Worm (Caenorhabditis elegans) whole organism, young adult: ENCODE data around the gene nhr-255.

Experiments used
- C06A6.2 ChIP-seq: fragments of 200-800 bp; sonication (Bioruptor generic); conservative IDR thresholded peaks from 2 replicates; pipeline ENCODE4 v1.3.6; 2022; ENCODE audit warnings: missing genetic modification characterization, missing compliant biosample characterization
- D2030.7 ChIP-seq: fragments of 200-800 bp; sonication (Bioruptor generic); IDR thresholded peaks from 2 replicates; pipeline ENCODE4 v1.3.6; 2022; ENCODE audit warnings: missing genetic modification reagents, missing genetic modification characterization, missing compliant biosample characterization
- F10E7.11 ChIP-seq: sonication (generic microtip); optimal IDR thresholded peaks from 2 replicates; lab custom pipeline; 2017; ENCODE audit warnings: mild to moderate bottlenecking, missing genetic modification characterization, moderate library complexity, missing compliant biosample characterization
- F39B2.1 ChIP-seq: fragments of 200-800 bp; sonication (Bioruptor generic); IDR thresholded peaks from 2 replicates; pipeline ENCODE4 v1.3.6; 2022; ENCODE audit warnings: missing genetic modification reagents, missing genetic modification characterization, missing compliant biosample characterization
- K11D2.4 ChIP-seq: fragments of 200-800 bp; sonication (Bioruptor generic); IDR thresholded peaks from 2 replicates; pipeline ENCODE4 v1.3.6; 2022; ENCODE audit warnings: missing genetic modification reagents, missing genetic modification characterization, missing compliant biosample characterization
- T07F8.4 ChIP-seq: sonication (generic microtip); optimal IDR thresholded peaks from 2 replicates; lab custom pipeline; 2016; ENCODE audit warnings: mild to moderate bottlenecking, missing genetic modification characterization, moderate library complexity, missing compliant biosample characterization
- Y67H2A.10 ChIP-seq: fragments of 200-800 bp; sonication (Bioruptor generic); conservative IDR thresholded peaks from 2 replicates; pipeline ENCODE4 v1.3.6; 2022; ENCODE audit warnings: missing genetic modification reagents, missing genetic modification characterization, missing compliant biosample characterization
- aptf-2 ChIP-seq: fragments of 200-800 bp; sonication (Bioruptor generic); conservative IDR thresholded peaks from 2 replicates; pipeline ENCODE4 v1.3.6; 2022; ENCODE audit warnings: missing genetic modification reagents, missing genetic modification characterization, missing compliant biosample characterization
- cebp-1 ChIP-seq, 2 experiments: fragments of 200-800 bp in 1 of 2; sonication (Bioruptor generic) in 1 of 2; sonication (generic microtip) in 1 of 2; IDR thresholded peaks in 1 of 2; optimal IDR thresholded peaks in 1 of 2; 2 replicates each; pipeline versions ENCODE4 v1.3.6 to Lab custom; 2017 to 2022; ENCODE audit warnings: missing compliant biosample characterization in 2 of 2, missing genetic modification characterization in 2 of 2, mild to moderate bottlenecking in 1 of 2, missing genetic modification reagents in 1 of 2, moderate library complexity in 1 of 2
- ceh-27 ChIP-seq: fragments of 200-800 bp; sonication (Bioruptor generic); optimal IDR thresholded peaks from 2 replicates; lab custom pipeline; 2018; ENCODE audit warnings: mild to moderate bottlenecking, missing genetic modification characterization, moderate library complexity, missing compliant biosample characterization
- dpl-1 ChIP-seq: fragments of 150-350 bp; optimal IDR thresholded peaks from 2 replicates; lab custom pipeline; 2014; ENCODE audit warnings: missing biosample characterization, missing genetic modification reagents, missing genetic modification characterization
- efl-1 ChIP-seq: fragments of 150-350 bp; optimal IDR thresholded peaks from 2 replicates; lab custom pipeline; 2014; ENCODE audit warnings: missing biosample characterization, missing genetic modification reagents, missing genetic modification characterization
- egl-44 ChIP-seq: fragments of 200-800 bp; sonication (Bioruptor generic); IDR thresholded peaks from 2 replicates; pipeline ENCODE4 v1.3.6; 2022; ENCODE audit warnings: missing genetic modification reagents, missing genetic modification characterization, missing compliant biosample characterization
- fkh-3 ChIP-seq: sonication (generic microtip); optimal IDR thresholded peaks from 2 replicates; lab custom pipeline; 2016; ENCODE audit warnings: mild to moderate bottlenecking, missing genetic modification characterization, missing compliant biosample characterization
- him-1 ChIP-seq: sonication (generic microtip); optimal IDR thresholded peaks from 2 replicates; lab custom pipeline; 2016; ENCODE audit warnings: missing genotype, missing genetic modification reagents, missing genetic modification characterization, missing compliant biosample characterization
- hsf-1 ChIP-seq: fragments of 200-800 bp; sonication (Bioruptor generic); IDR thresholded peaks from 2 replicates; pipeline ENCODE4 v1.3.6; 2022; ENCODE audit warnings: missing genetic modification reagents, missing genetic modification characterization, missing compliant biosample characterization
- let-607 ChIP-seq, 2 experiments: fragments of 200-800 bp in 1 of 2; sonication (Bioruptor generic) in 1 of 2; sonication (generic microtip) in 1 of 2; optimal IDR thresholded peaks; 2 replicates each; lab custom pipeline; 2016 to 2018; ENCODE audit warnings: mild to moderate bottlenecking in 2 of 2, missing compliant biosample characterization in 2 of 2, missing genetic modification characterization in 2 of 2, moderate library complexity in 2 of 2, missing genotype in 1 of 2
- lin-26 ChIP-seq: fragments of 200-800 bp; sonication (Bioruptor generic); IDR thresholded peaks from 2 replicates; pipeline ENCODE4 v1.3.6; 2022; ENCODE audit warnings: missing genetic modification reagents, missing genetic modification characterization, missing compliant biosample characterization
- lin-35 ChIP-seq, 3 experiments: fragments of 150-350 bp in 2 of 3; sonication (generic microtip) in 1 of 3; optimal IDR thresholded peaks; 2 replicates each; lab custom pipeline; 2014 to 2018; ENCODE audit warnings: missing biosample characterization in 3 of 3, missing genetic modification characterization in 3 of 3, missing genetic modification reagents in 3 of 3
- lsy-27 ChIP-seq: sonication (generic microtip); optimal IDR thresholded peaks from 2 replicates; lab custom pipeline; 2017; ENCODE audit warnings: missing genetic modification characterization, mild to moderate bottlenecking, missing compliant biosample characterization, antibody characterized with exemption, missing genotype, borderline replicate concordance; ENCODE audit not compliant: insufficient read depth
- madf-6 ChIP-seq: fragments of 200-800 bp; sonication (Bioruptor generic); IDR thresholded peaks from 2 replicates; pipeline ENCODE4 v1.3.6; 2022; ENCODE audit warnings: missing genetic modification reagents, missing genetic modification characterization, missing compliant biosample characterization
- madf-8 ChIP-seq: fragments of 200-800 bp; sonication (Bioruptor generic); conservative IDR thresholded peaks from 2 replicates; pipeline ENCODE4 v1.3.6; 2022; ENCODE audit warnings: missing genetic modification reagents, missing genetic modification characterization, missing compliant biosample characterization
- nfya-1 ChIP-seq: sonication (generic microtip); optimal IDR thresholded peaks from 2 replicates; lab custom pipeline; 2017; ENCODE audit warnings: antibody characterized with exemption, missing compliant biosample characterization, missing genetic modification characterization, borderline replicate concordance; ENCODE audit not compliant: insufficient read depth
- nhr-27 ChIP-seq: fragments of 200-800 bp; sonication (Bioruptor generic); optimal IDR thresholded peaks from 2 replicates; lab custom pipeline; 2018; ENCODE audit warnings: mild to moderate bottlenecking, missing genetic modification characterization, moderate library complexity, missing compliant biosample characterization
- nhr-80 ChIP-seq: sonication (generic microtip); optimal IDR thresholded peaks from 2 replicates; lab custom pipeline; 2016; ENCODE audit warnings: missing genetic modification characterization, missing compliant biosample characterization
- pbrm-1 ChIP-seq: fragments of 200-800 bp; sonication (Bioruptor generic); IDR thresholded peaks from 2 replicates; pipeline ENCODE4 v1.3.6; 2022; ENCODE audit warnings: missing genetic modification reagents, missing genetic modification characterization, missing compliant biosample characterization
- rcor-1 ChIP-seq: fragments of 200-800 bp; sonication (Bioruptor generic); IDR thresholded peaks from 2 replicates; pipeline ENCODE4 v1.3.6; 2022; ENCODE audit warnings: missing genetic modification reagents, missing genetic modification characterization, missing compliant biosample characterization
- rpc-1 ChIP-seq, 2 experiments: fragments of 150-350 bp in 1 of 2; sonication (generic microtip) in 1 of 2; optimal IDR thresholded peaks; 2 replicates each; lab custom pipeline; 2014 to 2018; ENCODE audit warnings: missing biosample characterization in 1 of 2, missing genetic modification characterization in 1 of 2, missing genetic modification reagents in 1 of 2, missing genotype in 1 of 2
- sdz-38 ChIP-seq: sonication (generic microtip); optimal IDR thresholded peaks from 2 replicates; lab custom pipeline; 2016; ENCODE audit warnings: missing genotype, missing genetic modification characterization, missing compliant biosample characterization
- snpc-1.3 ChIP-seq: sonication (generic microtip); optimal IDR thresholded peaks from 2 replicates; lab custom pipeline; 2017; ENCODE audit warnings: missing genetic modification characterization, mild to moderate bottlenecking, missing compliant biosample characterization, antibody characterized with exemption, moderate library complexity, missing genotype, missing genetic modification reagents; ENCODE audit not compliant: insufficient read depth
- snpc-4 ChIP-seq, 5 experiments: fragments of 150-350 bp in 1 of 5; sonication (generic microtip) in 4 of 5; optimal IDR thresholded peaks; 2 replicates each; lab custom pipeline; 2014 to 2018; ENCODE audit warnings: missing genetic modification characterization in 5 of 5, missing biosample characterization in 3 of 5, antibody characterized with exemption in 2 of 5, mild to moderate bottlenecking in 2 of 5, missing compliant biosample characterization in 2 of 5, missing genotype in 2 of 5, moderate library complexity in 2 of 5, missing genetic modification reagents in 1 of 5
- sptf-2 ChIP-seq: fragments of 200-800 bp; sonication (Bioruptor generic); optimal IDR thresholded peaks from 2 replicates; lab custom pipeline; 2018; ENCODE audit warnings: mild to moderate bottlenecking, missing genetic modification characterization, missing compliant biosample characterization
- tbx-9 ChIP-seq: sonication (generic microtip); optimal IDR thresholded peaks from 2 replicates; lab custom pipeline; 2016; ENCODE audit warnings: borderline replicate concordance, missing genetic modification characterization, inconsistent platforms, missing compliant biosample characterization
- tlf-1 ChIP-seq: fragments of 200-800 bp; sonication (Bioruptor generic); optimal IDR thresholded peaks from 2 replicates; lab custom pipeline; 2018; ENCODE audit warnings: mild to moderate bottlenecking, missing genetic modification characterization, missing compliant biosample characterization
- xnd-1 ChIP-seq: sonication (generic microtip); optimal IDR thresholded peaks from 2 replicates; lab custom pipeline; 2016; ENCODE audit warnings: missing genotype, missing genetic modification reagents, missing genetic modification characterization, missing compliant biosample characterization
- zfh-2 ChIP-seq: fragments of 200-800 bp; sonication (Bioruptor generic); conservative IDR thresholded peaks from 2 replicates; pipeline ENCODE4 v1.3.6; 2022; ENCODE audit warnings: missing genetic modification reagents, missing genetic modification characterization, missing compliant biosample characterization
- ztf-18 ChIP-seq: sonication (generic microtip); optimal IDR thresholded peaks from 2 replicates; lab custom pipeline; 2016; ENCODE audit warnings: missing genotype, mild to moderate bottlenecking, missing genetic modification characterization, missing compliant biosample characterization

nhr-255 gene

DNA sequence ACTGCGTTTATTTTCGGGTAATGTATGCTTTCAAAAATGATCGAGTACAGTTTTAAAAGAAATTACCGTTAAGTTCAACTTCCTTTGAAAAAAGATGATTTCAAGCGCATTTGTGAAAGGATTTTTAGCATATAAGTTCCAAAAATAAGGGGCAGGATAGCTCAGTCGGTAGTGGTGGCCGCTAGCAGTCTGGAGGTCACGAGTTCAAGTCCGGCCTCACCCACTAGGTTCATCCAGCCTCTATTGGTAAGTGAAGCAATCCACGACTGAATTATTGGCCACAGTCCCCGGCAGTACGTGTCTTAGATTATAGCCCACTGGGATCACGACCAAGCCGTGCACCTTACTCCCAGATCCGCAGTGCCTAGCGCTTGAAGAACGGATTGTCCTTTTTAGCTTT is 25.4 kb upstream of the nhr-255 start:
- peak; percentile 25 for TF ChIP-seq rpc-1 (optimal IDR thresholded peaks at IDR 0.05; lab: Kevin White, UChicago)
- peak; percentile 58 for TF ChIP-seq rpc-1 (tag; optimal IDR thresholded peaks at IDR 0.05; lab: Kevin White, UChicago)
- TF ChIP-seq lin-26, result 0 out of 2 replicates have a peak, but pooled peaks have one; percentile 25
- no peak for TF ChIP-seq sdz-38 (tag; lab: Kevin White, UChicago)
- TF ChIP-seq D2030.7 (GFP tag; lab: Robert Waterston, UW), result peak; percentile 42; the same call in 1 of the 2 replicates

DNA sequence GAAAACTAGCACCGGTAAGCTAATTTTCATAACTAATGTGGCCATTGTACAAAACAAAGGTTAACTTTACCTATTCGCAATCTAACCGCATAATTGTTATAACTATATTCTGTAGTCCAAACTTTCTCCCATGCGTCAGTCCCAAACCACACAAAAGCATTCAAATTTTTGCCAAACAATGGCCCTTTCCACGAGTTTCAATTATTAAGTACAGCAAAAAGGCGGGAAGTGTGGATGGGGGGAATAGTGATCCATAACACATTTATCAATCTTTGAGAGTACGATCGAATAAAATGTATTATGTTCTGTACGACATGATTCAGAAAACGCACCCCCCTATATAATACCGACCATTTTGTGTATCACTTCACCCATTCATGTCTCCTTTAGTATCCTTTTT is 24.1 kb upstream of the nhr-255 start, which contains the start of gene ZK662.6:
Gene ZK662.6, plus strand, starts transcription at position 301 of the 400 bp plus-strand sequence.
- TF ChIP-seq tbx-9 (tag; lab: Kevin White, UChicago), result no peak
- no peak for TF ChIP-seq lin-35 (GFP tag; optimal IDR thresholded peaks at IDR 0.05; lab: Kevin White, UChicago)
- TF ChIP-seq T07F8.4 (tag; lab: Kevin White, UChicago), result no peak
- no peak for TF ChIP-seq cebp-1 (GFP tag; IDR thresholded peaks at IDR 0.05; lab: Robert Waterston, UW)
- TF ChIP-seq cebp-1 (tag; optimal IDR thresholded peaks at IDR 0.05; lab: Kevin White, UChicago), result no peak
- TF ChIP-seq madf-8, result no peak
- TF ChIP-seq C06A6.2 (GFP tag; lab: Robert Waterston, UW), result no peak
- TF ChIP-seq nfya-1 (tag; lab: Kevin White, UChicago), result no peak
- no peak for TF ChIP-seq pbrm-1 (GFP tag; lab: Robert Waterston, UW)
- no peak for TF ChIP-seq egl-44

DNA sequence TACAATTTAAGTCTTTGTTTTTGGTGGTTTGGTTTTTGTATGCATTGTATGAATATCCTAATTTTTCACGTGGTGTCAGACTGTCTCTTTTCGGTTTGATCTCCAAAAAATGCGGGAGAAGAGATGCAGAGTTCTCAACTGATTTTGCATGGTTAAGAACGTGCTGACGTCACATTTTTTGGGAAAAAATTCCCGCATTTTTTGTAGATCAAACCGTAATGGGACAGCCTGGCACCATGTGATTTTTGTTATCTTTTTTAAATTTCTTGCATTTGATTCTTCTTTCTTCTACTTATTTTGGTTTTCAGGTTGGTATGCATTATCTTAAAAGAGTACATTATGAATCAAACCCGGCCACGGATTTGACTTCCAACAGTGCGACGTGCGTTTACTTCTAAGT is 21.1 kb upstream of the nhr-255 start, which contains the start of gene ZK662.5:
Gene ZK662.5, plus strand, starts transcription at position 301 of the 400 bp plus-strand sequence.
- TF ChIP-seq dpl-1 (GFP tag; lab: Kevin White, UChicago) (no peak), snpc-4 (GFP tag; optimal IDR thresholded peaks at IDR 0.05; lab: Kevin White, UChicago) (no peak), snpc-4 (tag; optimal IDR thresholded peaks at IDR 0.05; lab: Kevin White, UChicago) (no peak)

DNA sequence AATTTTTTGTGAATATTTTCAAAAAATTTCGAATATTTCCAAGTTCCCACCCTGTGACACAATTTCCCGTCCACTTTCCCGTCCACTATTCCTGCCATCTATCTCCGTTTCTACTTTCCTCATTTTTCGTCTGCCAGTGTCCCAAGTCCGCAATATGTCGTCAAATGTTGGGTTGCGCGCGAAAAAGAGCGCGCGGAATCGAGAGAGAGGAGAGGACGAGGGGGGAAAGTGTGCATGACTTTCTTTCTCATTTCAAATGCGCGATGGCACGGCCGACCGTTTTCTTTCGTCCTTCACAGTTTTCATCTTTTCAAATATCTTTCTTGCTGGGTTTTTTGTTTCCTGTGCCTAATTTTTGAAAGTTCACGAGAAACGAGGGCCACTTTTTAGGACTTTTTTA is 17.4 kb upstream of the nhr-255 start:
- TF ChIP-seq hsf-1 (GFP tag; lab: Robert Waterston, UW) (no peak), sptf-2 (GFP tag; lab: Kevin White, UChicago) (no peak), zfh-2 (GFP tag; lab: Robert Waterston, UW) (peak; percentile 27; the same call in 1 of the 2 replicates), madf-8 (peak; percentile 44), aptf-2 (GFP tag; lab: Robert Waterston, UW) (no peak), egl-44 (no peak), snpc-4 (GFP tag; optimal IDR thresholded peaks at IDR 0.05; lab: Kevin White, UChicago) (no peak), snpc-4 (tag; optimal IDR thresholded peaks at IDR 0.05; lab: Kevin White, UChicago) (peak in 1 of 4 experiments; percentile 12), rcor-1 (GFP tag; lab: Robert Waterston, UW) (no peak), fkh-3 (tag; lab: Kevin White, UChicago) (no peak), him-1 (tag; lab: Kevin White, UChicago) (no peak), ceh-27 (GFP tag; lab: Kevin White, UChicago) (peak; percentile 33), nhr-80 (tag; lab: Kevin White, UChicago) (peak; percentile 4), F39B2.1 (GFP tag; lab: Robert Waterston, UW) (no peak), nhr-27 (no peak), lin-35 (GFP tag; optimal IDR thresholded peaks at IDR 0.05; lab: Kevin White, UChicago) (peak in 1 of 3 experiments; percentile 37), F10E7.11 (tag; lab: Kevin White, UChicago) (no peak), K11D2.4 (peak; percentile 45; the same call in 1 of the 2 replicates), dpl-1 (GFP tag; lab: Kevin White, UChicago) (peak; percentile 37), tbx-9 (tag; lab: Kevin White, UChicago) (no peak), lsy-27 (tag; lab: Kevin White, UChicago) (no peak), let-607 (tag; optimal IDR thresholded peaks at IDR 0.05; lab: Kevin White, UChicago) (no peak), ztf-18 (tag; lab: Kevin White, UChicago) (no peak), Y67H2A.10 (GFP tag; lab: Robert Waterston, UW) (no peak), madf-6 (GFP tag; lab: Robert Waterston, UW) (no peak; the same call in none of the 2 replicates), snpc-1.3 (tag; lab: Kevin White, UChicago) (no peak), nfya-1 (tag; lab: Kevin White, UChicago) (no peak), tlf-1 (GFP tag; lab: Kevin White, UChicago) (no peak), cebp-1 (GFP tag; IDR thresholded peaks at IDR 0.05; lab: Robert Waterston, UW) (no peak), cebp-1 (tag; optimal IDR thresholded peaks at IDR 0.05; lab: Kevin White, UChicago) (no peak), D2030.7 (GFP tag; lab: Robert Waterston, UW) (no peak), xnd-1 (tag; lab: Kevin White, UChicago) (no peak), efl-1 (GFP tag; lab: Kevin White, UChicago) (peak; percentile 76)
